Fruit fly (Drosophila melanogaster): ENCODE data around the gene JhI-21.

Gene JhI-21

DNA sequence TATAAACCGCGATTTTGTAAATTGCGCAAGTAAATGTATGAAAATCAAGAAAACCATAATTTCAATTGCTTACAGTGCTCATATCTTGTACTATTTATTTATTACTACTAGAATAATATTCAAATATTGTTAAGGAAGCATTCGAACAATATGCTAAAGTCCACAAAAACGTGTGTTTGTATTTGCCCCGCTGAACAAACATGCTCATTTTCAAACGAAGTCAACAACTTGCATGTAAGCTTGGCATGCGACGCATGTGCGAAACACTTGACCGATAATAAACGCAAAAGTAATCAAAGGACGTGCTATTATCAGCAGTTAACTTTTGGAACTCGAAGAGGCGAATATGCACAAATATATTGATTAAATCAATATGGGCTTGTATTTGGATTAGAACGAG is 34.6 kb downstream of the JhI-21 start (continued):
- peak; percentile 36 for TF ChIP-seq CG18262 (tag; optimal IDR thresholded peaks at IDR 0.05)
- TF ChIP-seq Xrp1 (GFP tag; IDR thresholded peaks at IDR 0.05), result peak; percentile 72
- TF ChIP-seq mam (GFP tag; optimal IDR thresholded peaks at IDR 0.05), result no peak
- TF ChIP-seq org-1 (GFP tag; optimal IDR thresholded peaks at IDR 0.05), result peak; percentile 62
- TF ChIP-seq CG11695 (GFP tag; IDR thresholded peaks at IDR 0.05), result peak; percentile 50; the same call in 1 of the 3 replicates
- TF ChIP-seq Oli (tag; optimal IDR thresholded peaks at IDR 0.05), result peak; percentile 24
- peak; percentile 46 for TF ChIP-seq CG18764 (GFP tag; optimal IDR thresholded peaks at IDR 0.05)
- no peak for TF ChIP-seq Nf-YA (GFP tag; IDR thresholded peaks at IDR 0.05)
- TF ChIP-seq ro (GFP tag; IDR thresholded peaks at IDR 0.05), result no peak
- peak; percentile 4 for TF ChIP-seq Sry-δ (GFP tag; optimal IDR thresholded peaks at IDR 0.05)
- peak; percentile 56 for TF ChIP-seq CG10462 (GFP tag; optimal IDR thresholded peaks at IDR 0.05)
- peak; percentile 42 for TF ChIP-seq CG18011 (GFP tag; optimal IDR thresholded peaks at IDR 0.05)
- TF ChIP-seq CG12155 (GFP tag; optimal IDR thresholded peaks at IDR 0.05), result peak; percentile 1
- TF ChIP-seq vvl (GFP tag; IDR thresholded peaks at IDR 0.05), result peak; percentile 45
- TF ChIP-seq wek (GFP tag; optimal IDR thresholded peaks at IDR 0.05), result peak; percentile 83
- TF ChIP-seq Hmr (GFP tag; optimal IDR thresholded peaks at IDR 0.05), result peak; percentile 89
- peak; percentile 83 for TF ChIP-seq CG10209 (GFP tag; optimal IDR thresholded peaks at IDR 0.05)
- TF ChIP-seq CG14667 (GFP tag; IDR thresholded peaks at IDR 0.05), result no peak
- peak; percentile 74; the same call in 1 of the 2 replicates for TF ChIP-seq Rfx (GFP tag; IDR thresholded peaks at IDR 0.05)
- no peak for TF ChIP-seq Optix (GFP tag; IDR thresholded peaks at IDR 0.05)
- TF ChIP-seq cas (GFP tag; IDR thresholded peaks at IDR 0.05), result no peak
- TF ChIP-seq CG1832 (GFP tag; optimal IDR thresholded peaks at IDR 0.05), result no peak
- TF ChIP-seq caup (GFP tag; optimal IDR thresholded peaks at IDR 0.05; ENCODE audit: severe bottlenecking), result peak; percentile 85
- TF ChIP-seq bab2 (GFP tag; optimal IDR thresholded peaks at IDR 0.05), result peak; percentile 84
- no peak for TF ChIP-seq CG32772 (GFP tag; IDR thresholded peaks at IDR 0.05)
- TF ChIP-seq CG5180 (GFP tag; optimal IDR thresholded peaks at IDR 0.05), result no peak
- peak; percentile 22 for TF ChIP-seq CG1602 (GFP tag; optimal IDR thresholded peaks at IDR 0.05)
- TF ChIP-seq sob (GFP tag; IDR thresholded peaks at IDR 0.05), result peak; percentile 60; the same call in 1 of the 2 replicates
- peak; percentile 70 for TF ChIP-seq CG10431 (GFP tag; optimal IDR thresholded peaks at IDR 0.05)
- TF ChIP-seq CG14965 (GFP tag; optimal IDR thresholded peaks at IDR 0.05; ENCODE audit: borderline replicate concordance), result peak; percentile 7
- TF ChIP-seq CG10979 (tag; optimal IDR thresholded peaks at IDR 0.05), result peak; percentile 8
- TF ChIP-seq dpn (GFP tag; optimal IDR thresholded peaks at IDR 0.05), result peak; percentile 32 to 53
- no peak for TF ChIP-seq Gsc (GFP tag; IDR thresholded peaks at IDR 0.05)
- peak; percentile 37 for TF ChIP-seq CG16863 (GFP tag; optimal IDR thresholded peaks at IDR 0.05)
- TF ChIP-seq CG14710 (tag; optimal IDR thresholded peaks at IDR 0.05), result peak; percentile 63
- peak; percentile 34 for TF ChIP-seq bcd (GFP tag; optimal IDR thresholded peaks at IDR 0.05)
- TF ChIP-seq Spps (tag; optimal IDR thresholded peaks at IDR 0.05), result peak; percentile 23
- no peak for TF ChIP-seq CG30020 (tag; optimal IDR thresholded peaks at IDR 0.05)
- TF ChIP-seq chif (GFP tag; optimal IDR thresholded peaks at IDR 0.05), result peak; percentile 7 to 40
- peak; percentile 78 for TF ChIP-seq CG3838 (GFP tag; optimal IDR thresholded peaks at IDR 0.05)
- TF ChIP-seq CG17385 (GFP tag; optimal IDR thresholded peaks at IDR 0.05), result peak; percentile 28
- peak; percentile 58 for TF ChIP-seq CG13424 (tag; optimal IDR thresholded peaks at IDR 0.05)
- TF ChIP-seq ken (GFP tag; IDR thresholded peaks at IDR 0.05), result no peak
- TF ChIP-seq CG16815 (GFP tag; optimal IDR thresholded peaks at IDR 0.05), result no peak
- TF ChIP-seq E2f1 (GFP tag; IDR thresholded peaks at IDR 0.05), result no peak
- peak; percentile 82 for TF ChIP-seq gsb-n (tag; optimal IDR thresholded peaks at IDR 0.05)
- TF ChIP-seq dimm (GFP tag; IDR thresholded peaks at IDR 0.05), result no peak
- peak in 1 of 2 experiments; percentile 79 for TF ChIP-seq Eip74EF (GFP tag; optimal IDR thresholded peaks at IDR 0.05)
- peak; percentile 74 for TF ChIP-seq CG17359 (tag; optimal IDR thresholded peaks at IDR 0.05)
- TF ChIP-seq lbe (GFP tag; optimal IDR thresholded peaks at IDR 0.05), result no peak
- peak; percentile 11; the same call in 1 of the 3 replicates for TF ChIP-seq B-H1 (GFP tag; IDR thresholded peaks at IDR 0.05)
